Worm (Caenorhabditis elegans): Measurements from ENCODE around the gene mac-1.

Gene mac-1

ce11 chrII:13356092-13356491 is 35.4 kb upstream of the mac-1 start, which contains the start of gene dmsr-3:
dmsr-3 (minus strand) TSS chrII:13356192.
- TF ChIP-seq lin-13 (tag; optimal IDR thresholded peaks at IDR 0.05) (no peak), ham-2 (GFP tag; optimal IDR thresholded peaks at IDR 0.05) (no peak), pha-4 (tag; optimal IDR thresholded peaks at IDR 0.05) (no peak), snpc-4 (tag; optimal IDR thresholded peaks at IDR 0.05) (no peak), sem-2 (GFP tag; optimal IDR thresholded peaks at IDR 0.05) (no peak), nhr-2 (tag; optimal IDR thresholded peaks at IDR 0.05) (no peak), mep-1 (tag; optimal IDR thresholded peaks at IDR 0.05) (no peak), mab-5 (tag; optimal IDR thresholded peaks at IDR 0.05) (no peak), ceh-83 (GFP tag; optimal IDR thresholded peaks at IDR 0.05) (no peak), lin-32 (GFP tag; optimal IDR thresholded peaks at IDR 0.05) (no peak), nhr-237 (tag; optimal IDR thresholded peaks at IDR 0.05) (no peak), lsy-2 (tag; optimal IDR thresholded peaks at IDR 0.05) (no peak), elt-3 (tag; optimal IDR thresholded peaks at IDR 0.05) (no peak), zip-8 (tag; optimal IDR thresholded peaks at IDR 0.05) (no peak), bed-3 (GFP tag; optimal IDR thresholded peaks at IDR 0.05) (no peak), unc-39 (tag; optimal IDR thresholded peaks at IDR 0.05) (no peak), drap-1 (GFP tag; optimal IDR thresholded peaks at IDR 0.05) (no peak), unc-120 (tag; optimal IDR thresholded peaks at IDR 0.05; ENCODE audit: poor library complexity, severe bottlenecking) (no peak), mls-2 (tag; optimal IDR thresholded peaks at IDR 0.05) (no peak), ceh-39 (tag; optimal IDR thresholded peaks at IDR 0.05) (no peak)

- TF ChIP-seq zip-8 (tag; optimal IDR thresholded peaks at IDR 0.05), result no peak
- no peak for TF ChIP-seq elt-3 (tag; optimal IDR thresholded peaks at IDR 0.05)
- no peak for TF ChIP-seq hlh-1 (tag; optimal IDR thresholded peaks at IDR 0.05)
- TF ChIP-seq ceh-83 (GFP tag; optimal IDR thresholded peaks at IDR 0.05), result no peak
- TF ChIP-seq ceh-43 (GFP tag; optimal IDR thresholded peaks at IDR 0.05), result no peak
- no peak for TF ChIP-seq nhr-12 (tag; optimal IDR thresholded peaks at IDR 0.05)
- no peak for TF ChIP-seq bed-3 (GFP tag; optimal IDR thresholded peaks at IDR 0.05)
- no peak for TF ChIP-seq lin-13 (tag; optimal IDR thresholded peaks at IDR 0.05)
- no peak for TF ChIP-seq elt-1 (tag; optimal IDR thresholded peaks at IDR 0.05; ENCODE audit: borderline replicate concordance, insufficient read depth)
- TF ChIP-seq blmp-1 (tag; optimal IDR thresholded peaks at IDR 0.05), result no peak
- no peak for TF ChIP-seq mab-5 (tag; optimal IDR thresholded peaks at IDR 0.05)
- no peak for TF ChIP-seq sptf-1 (tag; optimal IDR thresholded peaks at IDR 0.05)
- no peak for TF ChIP-seq flh-1 (GFP tag; optimal IDR thresholded peaks at IDR 0.05)
Measured at ce11 chrII:13341320-13341719, 20.6 kb upstream of the mac-1 start.

- no peak for TF ChIP-seq elt-1 (tag; optimal IDR thresholded peaks at IDR 0.05; ENCODE audit: borderline replicate concordance, insufficient read depth)
Measured at ce11 chrII:13339984-13340383, 19.3 kb upstream of the mac-1 start.

- TF ChIP-seq unc-39 (tag; optimal IDR thresholded peaks at IDR 0.05) (no peak), unc-120 (tag; optimal IDR thresholded peaks at IDR 0.05; ENCODE audit: poor library complexity, severe bottlenecking) (peak; percentile 16), ceh-83 (GFP tag; optimal IDR thresholded peaks at IDR 0.05) (no peak), ceh-39 (tag; optimal IDR thresholded peaks at IDR 0.05) (no peak), M03D4.4 (tag; optimal IDR thresholded peaks at IDR 0.05) (no peak), mab-5 (tag; optimal IDR thresholded peaks at IDR 0.05) (no peak), mep-1 (tag; optimal IDR thresholded peaks at IDR 0.05) (peak; percentile 22), tbx-8 (GFP tag; optimal IDR thresholded peaks at IDR 0.05) (no peak), ces-1 (GFP tag; optimal IDR thresholded peaks at IDR 0.05) (peak; percentile 47), snpc-4 (tag; optimal IDR thresholded peaks at IDR 0.05) (no peak), elt-3 (tag; optimal IDR thresholded peaks at IDR 0.05) (no peak), nhr-2 (tag; optimal IDR thresholded peaks at IDR 0.05) (no peak), ceh-43 (GFP tag; optimal IDR thresholded peaks at IDR 0.05) (no peak), elt-1 (tag; optimal IDR thresholded peaks at IDR 0.05; ENCODE audit: borderline replicate concordance, insufficient read depth) (no peak), hlh-1 (tag; optimal IDR thresholded peaks at IDR 0.05) (no peak)
Measured at ce11 chrII:13337959-13338358, 17.2 kb upstream of the mac-1 start, which contains the start of gene mrpl-20. mrpl-20 (plus strand) TSS chrII:13338281.

- TF ChIP-seq drap-1 (GFP tag; optimal IDR thresholded peaks at IDR 0.05) (peak; percentile 87), unc-120 (tag; optimal IDR thresholded peaks at IDR 0.05; ENCODE audit: poor library complexity, severe bottlenecking) (peak; percentile 94), ham-2 (GFP tag; optimal IDR thresholded peaks at IDR 0.05) (peak; percentile 98), ztf-11 (tag; optimal IDR thresholded peaks at IDR 0.05) (peak; percentile 92), pha-4 (tag; optimal IDR thresholded peaks at IDR 0.05) (peak; percentile 50), ces-1 (GFP tag; optimal IDR thresholded peaks at IDR 0.05) (peak; percentile 63), M03D4.4 (tag; optimal IDR thresholded peaks at IDR 0.05) (peak; percentile 75), elt-3 (tag; optimal IDR thresholded peaks at IDR 0.05) (no peak), cnd-1 (tag; optimal IDR thresholded peaks at IDR 0.05) (peak; percentile 60), nhr-12 (tag; optimal IDR thresholded peaks at IDR 0.05) (no peak), elt-1 (tag; optimal IDR thresholded peaks at IDR 0.05; ENCODE audit: borderline replicate concordance, insufficient read depth) (no peak), ceh-83 (GFP tag; optimal IDR thresholded peaks at IDR 0.05) (peak; percentile 11), nhr-237 (tag; optimal IDR thresholded peaks at IDR 0.05) (peak; percentile 47), nhr-76 (tag; optimal IDR thresholded peaks at IDR 0.05) (no peak), unc-39 (tag; optimal IDR thresholded peaks at IDR 0.05) (peak; percentile 20), lin-32 (GFP tag; optimal IDR thresholded peaks at IDR 0.05) (peak; percentile 63), snpc-4 (tag; optimal IDR thresholded peaks at IDR 0.05) (no peak), sptf-1 (tag; optimal IDR thresholded peaks at IDR 0.05) (peak; percentile 81), nhr-28 (tag; optimal IDR thresholded peaks at IDR 0.05) (no peak), flh-1 (GFP tag; optimal IDR thresholded peaks at IDR 0.05) (no peak), ceh-39 (tag; optimal IDR thresholded peaks at IDR 0.05) (peak; percentile 2), lsy-2 (tag; optimal IDR thresholded peaks at IDR 0.05) (peak; percentile 61), zip-8 (tag; optimal IDR thresholded peaks at IDR 0.05) (no peak), sem-2 (GFP tag; optimal IDR thresholded peaks at IDR 0.05) (peak; percentile 37), bed-3 (GFP tag; optimal IDR thresholded peaks at IDR 0.05) (no peak), mab-5 (tag; optimal IDR thresholded peaks at IDR 0.05) (no peak), unc-62 (GFP tag; optimal IDR thresholded peaks at IDR 0.05) (peak; percentile 56), tbx-8 (GFP tag; optimal IDR thresholded peaks at IDR 0.05) (no peak), mls-2 (tag; optimal IDR thresholded peaks at IDR 0.05) (peak; percentile 69)
Measured at ce11 chrII:13334966-13335698, 14.4 kb upstream of the mac-1 start.

Data from whole organism, mixed stage, embryonic.